Worm (Caenorhabditis elegans) whole organism, young adult: Measurements from ENCODE around the gene gcy-25.
"Not testable (repeated sequence)": the region's sequence is repeated elsewhere in the genome, so short reads cannot be mapped to it uniquely, and the experiment has no call there.

Experiments used
- B0019.2 ChIP-seq: fragments of 200-800 bp; sonication (Bioruptor generic); conservative IDR thresholded peaks from 2 replicates; pipeline ENCODE4 v1.3.6; 2022; ENCODE audit warnings: missing genetic modification reagents, missing genetic modification characterization, missing compliant biosample characterization
- B0261.1 ChIP-seq: sonication (generic microtip); optimal IDR thresholded peaks from 2 replicates; lab custom pipeline; 2016; ENCODE audit warnings: mild to moderate bottlenecking, missing genetic modification characterization, moderate library complexity, missing compliant biosample characterization
- C06A6.2 ChIP-seq: fragments of 200-800 bp; sonication (Bioruptor generic); conservative IDR thresholded peaks from 2 replicates; pipeline ENCODE4 v1.3.6; 2022; ENCODE audit warnings: missing genetic modification characterization, missing compliant biosample characterization
- D2030.7 ChIP-seq: fragments of 200-800 bp; sonication (Bioruptor generic); IDR thresholded peaks from 2 replicates; pipeline ENCODE4 v1.3.6; 2022; ENCODE audit warnings: missing genetic modification reagents, missing genetic modification characterization, missing compliant biosample characterization
- F23B12.7 ChIP-seq: sonication (generic microtip); optimal IDR thresholded peaks from 2 replicates; lab custom pipeline; 2017; ENCODE audit warnings: missing genetic modification characterization, mild to moderate bottlenecking, missing compliant biosample characterization, antibody characterized with exemption, moderate library complexity; ENCODE audit not compliant: insufficient read depth
- F33H1.4 ChIP-seq: fragments of 200-800 bp; sonication (Bioruptor generic); IDR thresholded peaks from 2 replicates; pipeline ENCODE4 v1.3.6; 2022; ENCODE audit warnings: missing genetic modification reagents, missing genetic modification characterization, missing compliant biosample characterization
- F52B5.7 ChIP-seq: sonication (generic microtip); optimal IDR thresholded peaks from 2 replicates; lab custom pipeline; 2016; ENCODE audit warnings: mild to moderate bottlenecking, missing genetic modification characterization, missing compliant biosample characterization
- Y53F4B.3 ChIP-seq: fragments of 200-800 bp; sonication (Bioruptor generic); IDR thresholded peaks from 2 replicates; pipeline ENCODE4 v1.3.6; 2022; ENCODE audit warnings: missing genetic modification reagents, missing genetic modification characterization, missing compliant biosample characterization
- Y56A3A.18 ChIP-seq: fragments of 200-800 bp; sonication (Bioruptor generic); IDR thresholded peaks from 2 replicates; pipeline ENCODE4 v1.3.6; 2022; ENCODE audit warnings: missing genetic modification reagents, missing genetic modification characterization, missing compliant biosample characterization
- Y95B8A.8 ChIP-seq: fragments of 200-800 bp; sonication (Bioruptor generic); IDR thresholded peaks from 2 replicates; pipeline ENCODE4 v1.3.6; 2022; ENCODE audit warnings: missing genetic modification reagents, missing genetic modification characterization, missing compliant biosample characterization
- attf-6 ChIP-seq: fragments of 200-800 bp; sonication (Bioruptor generic); IDR thresholded peaks from 2 replicates; pipeline ENCODE4 v1.3.6; 2022; ENCODE audit warnings: missing genetic modification reagents, missing genetic modification characterization, missing compliant biosample characterization
- bed-2 ChIP-seq: fragments of 200-800 bp; sonication (Bioruptor generic); IDR thresholded peaks from 2 replicates; pipeline ENCODE4 v1.3.6; 2022; ENCODE audit warnings: missing genetic modification reagents, missing genetic modification characterization, missing compliant biosample characterization
- cebp-1 ChIP-seq, 2 experiments: fragments of 200-800 bp in 1 of 2; sonication (Bioruptor generic) in 1 of 2; sonication (generic microtip) in 1 of 2; IDR thresholded peaks in 1 of 2; optimal IDR thresholded peaks in 1 of 2; 2 replicates each; pipeline versions ENCODE4 v1.3.6 to Lab custom; 2017 to 2022; ENCODE audit warnings: missing compliant biosample characterization in 2 of 2, missing genetic modification characterization in 2 of 2, mild to moderate bottlenecking in 1 of 2, missing genetic modification reagents in 1 of 2, moderate library complexity in 1 of 2
- cebp-2 ChIP-seq: fragments of 200-800 bp; sonication (Bioruptor generic); IDR thresholded peaks from 2 replicates; pipeline ENCODE4 v1.3.6; 2022; ENCODE audit warnings: missing genetic modification characterization, missing compliant biosample characterization
- ceh-100 ChIP-seq: fragments of 200-800 bp; sonication (Bioruptor generic); IDR thresholded peaks from 2 replicates; pipeline ENCODE4 v1.3.6; 2022; ENCODE audit warnings: missing genetic modification reagents, missing genetic modification characterization, missing compliant biosample characterization
- ceh-40 ChIP-seq: fragments of 200-800 bp; sonication (Bioruptor generic); IDR thresholded peaks from 2 replicates; pipeline ENCODE4 v1.3.6; 2022; ENCODE audit warnings: missing genetic modification characterization, missing compliant biosample characterization
- ceh-58 ChIP-seq: fragments of 200-800 bp; sonication (Bioruptor generic); IDR thresholded peaks from 2 replicates; pipeline ENCODE4 v1.3.6; 2022; ENCODE audit warnings: missing genetic modification characterization, missing compliant biosample characterization
- ceh-91 ChIP-seq: fragments of 200-800 bp; sonication (Bioruptor generic); IDR thresholded peaks from 2 replicates; pipeline ENCODE4 v1.3.6; 2022; ENCODE audit warnings: missing genetic modification reagents, missing genetic modification characterization, missing compliant biosample characterization
- dpl-1 ChIP-seq: fragments of 150-350 bp; optimal IDR thresholded peaks from 2 replicates; lab custom pipeline; 2014; ENCODE audit warnings: missing biosample characterization, missing genetic modification reagents, missing genetic modification characterization
- egl-44 ChIP-seq: fragments of 200-800 bp; sonication (Bioruptor generic); IDR thresholded peaks from 2 replicates; pipeline ENCODE4 v1.3.6; 2022; ENCODE audit warnings: missing genetic modification reagents, missing genetic modification characterization, missing compliant biosample characterization
- egrh-3 ChIP-seq: fragments of 200-800 bp; sonication (Bioruptor generic); IDR thresholded peaks from 2 replicates; pipeline ENCODE4 v1.3.6; 2022; ENCODE audit warnings: missing genetic modification reagents, missing genetic modification characterization, missing compliant biosample characterization
- ekl-4 ChIP-seq: fragments of 200-800 bp; sonication (Bioruptor generic); IDR thresholded peaks from 2 replicates; pipeline ENCODE4 v1.3.6; 2022; ENCODE audit warnings: missing genetic modification reagents, missing genetic modification characterization, missing compliant biosample characterization
- hlh-26 ChIP-seq: fragments of 200-800 bp; sonication (Bioruptor generic); conservative IDR thresholded peaks from 2 replicates; pipeline ENCODE4 v1.3.6; 2022; ENCODE audit warnings: missing genetic modification reagents, missing genetic modification characterization, missing compliant biosample characterization
- hmg-20 ChIP-seq: fragments of 200-800 bp; sonication (Bioruptor generic); IDR thresholded peaks from 2 replicates; pipeline ENCODE4 v1.3.6; 2022; ENCODE audit warnings: missing genetic modification reagents, missing genetic modification characterization, missing compliant biosample characterization
- hrde-1 ChIP-seq: sonication (generic microtip); optimal IDR thresholded peaks from 2 replicates; lab custom pipeline; 2016; ENCODE audit warnings: missing genetic modification characterization, mild to moderate bottlenecking, missing compliant biosample characterization, moderate library complexity, missing genotype, missing genetic modification reagents, borderline replicate concordance
- hsf-1 ChIP-seq: fragments of 200-800 bp; sonication (Bioruptor generic); IDR thresholded peaks from 2 replicates; pipeline ENCODE4 v1.3.6; 2022; ENCODE audit warnings: missing genetic modification reagents, missing genetic modification characterization, missing compliant biosample characterization
- let-526 ChIP-seq: fragments of 200-800 bp; sonication (Bioruptor generic); IDR thresholded peaks from 2 replicates; pipeline ENCODE4 v1.3.6; 2022; ENCODE audit warnings: missing genetic modification reagents, missing genetic modification characterization, missing compliant biosample characterization
- lin-40 ChIP-seq: sonication (generic microtip); optimal IDR thresholded peaks from 2 replicates; lab custom pipeline; 2016; ENCODE audit warnings: missing genetic modification characterization, mild to moderate bottlenecking, missing compliant biosample characterization, missing genotype, missing genetic modification reagents
- lsl-1 ChIP-seq: fragments of 200-800 bp; sonication (Bioruptor generic); optimal IDR thresholded peaks from 2 replicates; lab custom pipeline; 2018; ENCODE audit warnings: mild to moderate bottlenecking, missing genetic modification characterization, moderate library complexity, missing compliant biosample characterization
- madf-3 ChIP-seq: fragments of 200-800 bp; sonication (Bioruptor generic); IDR thresholded peaks from 2 replicates; pipeline ENCODE4 v1.3.6; 2022; ENCODE audit warnings: missing genetic modification reagents, missing genetic modification characterization, missing compliant biosample characterization
- madf-6 ChIP-seq: fragments of 200-800 bp; sonication (Bioruptor generic); IDR thresholded peaks from 2 replicates; pipeline ENCODE4 v1.3.6; 2022; ENCODE audit warnings: missing genetic modification reagents, missing genetic modification characterization, missing compliant biosample characterization
- madf-8 ChIP-seq: fragments of 200-800 bp; sonication (Bioruptor generic); conservative IDR thresholded peaks from 2 replicates; pipeline ENCODE4 v1.3.6; 2022; ENCODE audit warnings: missing genetic modification reagents, missing genetic modification characterization, missing compliant biosample characterization
- mcd-1 ChIP-seq: fragments of 200-800 bp; sonication (Bioruptor generic); IDR thresholded peaks from 2 replicates; pipeline ENCODE4 v1.3.6; 2022; ENCODE audit warnings: missing genetic modification reagents, missing genetic modification characterization, missing compliant biosample characterization
- nfyb-1 ChIP-seq: fragments of 200-800 bp; sonication (Bioruptor generic); IDR thresholded peaks from 2 replicates; pipeline ENCODE4 v1.3.6; 2022; ENCODE audit warnings: missing genetic modification reagents, missing genetic modification characterization, missing compliant biosample characterization
- nhr-120 ChIP-seq: fragments of 200-800 bp; sonication (Bioruptor generic); IDR thresholded peaks from 2 replicates; pipeline ENCODE4 v1.3.6; 2022; ENCODE audit warnings: missing genetic modification characterization, missing compliant biosample characterization
- pbrm-1 ChIP-seq: fragments of 200-800 bp; sonication (Bioruptor generic); IDR thresholded peaks from 2 replicates; pipeline ENCODE4 v1.3.6; 2022; ENCODE audit warnings: missing genetic modification reagents, missing genetic modification characterization, missing compliant biosample characterization
- pha-4 ChIP-seq: fragments of 150-350 bp; sonication (generic microtip); optimal IDR thresholded peaks from 2 replicates; lab custom pipeline; 2014; ENCODE audit warnings: missing biosample characterization, missing genetic modification reagents, missing genetic modification characterization
- snpc-4 ChIP-seq, 5 experiments: fragments of 150-350 bp in 1 of 5; sonication (generic microtip) in 4 of 5; optimal IDR thresholded peaks; 2 replicates each; lab custom pipeline; 2014 to 2018; ENCODE audit warnings: missing genetic modification characterization in 5 of 5, missing biosample characterization in 3 of 5, antibody characterized with exemption in 2 of 5, mild to moderate bottlenecking in 2 of 5, missing compliant biosample characterization in 2 of 5, missing genotype in 2 of 5, moderate library complexity in 2 of 5, missing genetic modification reagents in 1 of 5
- unc-62 ChIP-seq: fragments of 150-350 bp; optimal IDR thresholded peaks from 2 replicates; lab custom pipeline; 2014; ENCODE audit warnings: missing biosample characterization, missing genetic modification reagents, missing genetic modification characterization
- xnd-1 ChIP-seq: sonication (generic microtip); optimal IDR thresholded peaks from 2 replicates; lab custom pipeline; 2016; ENCODE audit warnings: missing genotype, missing genetic modification reagents, missing genetic modification characterization, missing compliant biosample characterization
- zim-3 ChIP-seq: sonication (generic microtip); optimal IDR thresholded peaks from 2 replicates; lab custom pipeline; 2017; ENCODE audit warnings: mild to moderate bottlenecking, missing genetic modification characterization, moderate library complexity, missing compliant biosample characterization
- ztf-25 ChIP-seq: fragments of 200-800 bp; sonication (Bioruptor generic); IDR thresholded peaks from 2 replicates; pipeline ENCODE4 v1.3.6; 2022; ENCODE audit warnings: missing genetic modification reagents, missing genetic modification characterization, missing compliant biosample characterization
- ztf-28 ChIP-seq: fragments of 200-800 bp; sonication (Bioruptor generic); IDR thresholded peaks from 2 replicates; pipeline ENCODE4 v1.3.6; 2022; ENCODE audit warnings: missing genetic modification reagents, missing genetic modification characterization, missing compliant biosample characterization
- ztf-6 ChIP-seq: fragments of 200-800 bp; sonication (Bioruptor generic); IDR thresholded peaks from 2 replicates; pipeline ENCODE4 v1.3.6; 2022; ENCODE audit warnings: missing genetic modification reagents, missing genetic modification characterization, missing compliant biosample characterization

The gcy-25 gene

DNA sequence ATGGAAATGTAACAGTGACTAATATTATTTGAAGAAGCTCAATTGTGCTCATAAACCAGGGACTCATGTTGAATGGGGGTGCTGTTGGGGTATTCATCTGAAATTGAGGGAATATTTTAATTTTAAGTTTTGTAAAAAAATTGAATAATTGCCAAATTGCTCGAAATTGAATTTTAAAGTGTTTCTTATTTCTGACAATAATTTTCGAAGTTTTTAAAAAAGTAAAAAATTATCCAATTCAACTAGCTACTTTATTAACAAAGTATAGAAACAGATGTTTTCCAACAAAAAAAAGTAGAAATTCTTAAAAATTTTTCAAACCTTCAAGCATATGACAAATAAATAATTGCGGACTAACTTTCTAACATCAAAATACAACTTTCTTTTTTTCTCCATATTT, 21.4 kb downstream of the gcy-25 start, which contains the start of gene srv-14:
srv-14 (minus strand) TSS at position 101 of the 400 bp plus-strand sequence.
- TF ChIP-seq hmg-20 (GFP tag; lab: Robert Waterston, UW) = no peak
- no peak for TF ChIP-seq lsl-1 (GFP tag; lab: Kevin White, UChicago)
- TF ChIP-seq bed-2 (GFP tag; lab: Robert Waterston, UW) = no peak
- no peak for TF ChIP-seq F23B12.7 (tag; lab: Kevin White, UChicago)
- TF ChIP-seq pha-4 (tag; lab: Kevin White, UChicago) = no peak
- no peak for TF ChIP-seq zim-3 (tag; lab: Kevin White, UChicago)
- no peak for TF ChIP-seq xnd-1 (tag; lab: Kevin White, UChicago)
- TF ChIP-seq cebp-2 = no peak
- TF ChIP-seq nfyb-1 (GFP tag; lab: Robert Waterston, UW) = no peak
- no peak for TF ChIP-seq D2030.7
- TF ChIP-seq nhr-120 (GFP tag; lab: Robert Waterston, UW) = no peak
- TF ChIP-seq hrde-1 (tag; lab: Kevin White, UChicago) = no peak
- TF ChIP-seq dpl-1 (GFP tag; lab: Kevin White, UChicago) = no peak
- no peak for TF ChIP-seq ztf-28
- TF ChIP-seq egl-44 (GFP tag; lab: Robert Waterston, UW) = no peak
- TF ChIP-seq unc-62 (GFP tag; lab: Kevin White, UChicago) = no peak
- TF ChIP-seq lin-40 = no peak
- TF ChIP-seq mcd-1 = no peak
- no peak for TF ChIP-seq ztf-6
- TF ChIP-seq B0261.1 (tag; lab: Kevin White, UChicago) = no peak

DNA sequence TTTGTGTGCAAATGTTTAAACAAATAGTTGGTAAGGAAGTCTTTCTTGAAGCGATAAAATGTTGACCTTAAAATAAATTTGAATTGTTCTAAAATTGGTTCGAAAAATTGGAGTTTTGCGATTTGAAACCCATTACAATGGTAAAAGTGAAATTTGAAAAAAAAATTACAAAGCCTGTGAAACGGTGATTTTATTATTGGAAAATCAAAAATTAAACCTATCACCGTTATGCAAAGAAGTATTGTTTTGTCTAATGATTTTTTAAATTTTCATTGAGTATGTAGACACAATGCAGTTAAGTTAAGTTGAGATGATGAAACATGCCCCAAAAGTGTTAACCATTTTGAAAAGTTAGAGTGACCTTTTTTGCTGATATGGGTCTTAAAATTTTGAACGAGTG, 22.1 kb downstream of the gcy-25 start:
- no peak for TF ChIP-seq hlh-26 (GFP tag; lab: Robert Waterston, UW)
- TF ChIP-seq F52B5.7 (tag; lab: Kevin White, UChicago) = no peak
- TF ChIP-seq snpc-4 (GFP tag; optimal IDR thresholded peaks at IDR 0.05; lab: Kevin White, UChicago) = no peak
- TF ChIP-seq snpc-4 (tag; optimal IDR thresholded peaks at IDR 0.05; lab: Kevin White, UChicago) = peak in 1 of 4 experiments; percentile 7
- peak; percentile 62; the same call in 1 of the 2 replicates for TF ChIP-seq attf-6 (GFP tag; lab: Robert Waterston, UW)

DNA sequence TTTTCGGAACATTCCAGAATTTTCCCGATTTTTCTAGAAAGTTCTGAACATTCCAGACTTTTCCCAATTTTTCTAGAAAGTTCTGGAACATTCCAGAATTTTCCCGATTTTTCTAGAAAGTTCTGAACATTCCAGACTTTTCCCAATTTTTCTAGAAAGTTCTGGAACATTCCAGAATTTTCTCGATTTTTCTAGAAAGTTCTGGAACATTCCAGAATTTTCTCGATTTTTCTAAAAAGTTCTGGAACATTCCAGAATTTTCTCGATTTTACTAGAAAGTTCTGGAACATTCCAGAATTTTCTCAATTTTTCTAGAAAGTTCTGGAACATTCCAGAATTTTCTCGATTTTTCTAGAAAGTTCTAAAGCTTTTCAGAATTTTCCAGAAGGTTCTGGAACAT, 23.1 kb downstream of the gcy-25 start:
- TF ChIP-seq Y56A3A.18 (peak; percentile 100), madf-8 (GFP tag; lab: Robert Waterston, UW) (peak; percentile 85), pbrm-1 (peak; percentile 97), hmg-20 (GFP tag; lab: Robert Waterston, UW) (peak; percentile 83; the same call in 1 of the 2 replicates), ceh-58 (peak; percentile 100; the same call in 1 of the 2 replicates), ceh-100 (GFP tag; lab: Robert Waterston, UW) (peak; percentile 93), Y95B8A.8 (peak; percentile 98), ceh-91 (GFP tag; lab: Robert Waterston, UW) (peak; percentile 71), cebp-1 (GFP tag; IDR thresholded peaks at IDR 0.05; lab: Robert Waterston, UW) (peak; percentile 92), D2030.7 (peak; percentile 100), egrh-3 (peak; percentile 96), madf-6 (peak; percentile 93), ztf-6 (peak; percentile 97), Y53F4B.3 (GFP tag; lab: Robert Waterston, UW) (peak; percentile 98), madf-3 (peak; percentile 96), egl-44 (GFP tag; lab: Robert Waterston, UW) (peak; percentile 95; the same call in 1 of the 2 replicates), C06A6.2 (peak; percentile 86; the same call in 1 of the 2 replicates), ztf-25 (GFP tag; lab: Robert Waterston, UW) (peak; percentile 97), let-526 (GFP tag; lab: Robert Waterston, UW) (peak; percentile 98), ceh-40 (peak; percentile 98), hsf-1 (peak; percentile 100), F33H1.4 (peak; percentile 71), B0019.2 (GFP tag; lab: Robert Waterston, UW) (peak; percentile 99), ekl-4 (GFP tag; lab: Robert Waterston, UW) (peak; percentile 98), nfyb-1 (GFP tag; lab: Robert Waterston, UW) (peak; percentile 96; the same call in 1 of the 2 replicates), attf-6 (GFP tag; lab: Robert Waterston, UW) (peak; percentile 99)
- TF ChIP-seq cebp-1 (tag; optimal IDR thresholded peaks at IDR 0.05; lab: Kevin White, UChicago) = not testable (repeated sequence)
